Fruit fly (Drosophila melanogaster) whole organism, pupa: ENCODE data around the gene Srp68.
A peak's percentile ranks its signal among the peaks of the same experiment; 100 is the strongest.

Source experiments
- CG10348 ChIP-seq: fragments of 200-800 bp; sonication (Bioruptor generic); IDR thresholded peaks from 2 replicates; pipeline ENCODE4 v1.3.6; 2022; ENCODE audit warnings: missing biosample characterization, missing genetic modification characterization
- CG12605 ChIP-seq: fragments of 200-800 bp; sonication (Bioruptor generic); IDR thresholded peaks from 2 replicates; pipeline ENCODE4 v1.3.6; 2022; ENCODE audit warnings: missing biosample characterization, missing genetic modification characterization
- CG13204 ChIP-seq: fragments of 200-800 bp; sonication (Bioruptor generic); optimal IDR thresholded peaks from 2 replicates; lab custom pipeline; 2018; ENCODE audit warnings: missing biosample characterization, mild to moderate bottlenecking, missing genetic modification characterization, moderate library complexity
- CG14655 ChIP-seq: fragments of 200-800 bp; sonication (Bioruptor generic); optimal IDR thresholded peaks from 3 replicates; lab custom pipeline; 2017; ENCODE audit warnings: mild to moderate bottlenecking, missing biosample characterization, missing genetic modification reagents, missing genetic modification characterization
- CG15710 ChIP-seq: fragments of 200-800 bp; sonication (Bioruptor generic); optimal IDR thresholded peaks from 2 replicates; lab custom pipeline; 2018; ENCODE audit warnings: missing biosample characterization, mild to moderate bottlenecking, missing genetic modification characterization, moderate library complexity
- CG17806 ChIP-seq: fragments of 200-800 bp; sonication (Bioruptor generic); optimal IDR thresholded peaks from 2 replicates; lab custom pipeline; 2018; ENCODE audit warnings: missing biosample characterization, mild to moderate bottlenecking, missing genetic modification characterization, moderate library complexity
- CG32121 ChIP-seq: fragments of 200-800 bp; sonication (Bioruptor generic); IDR thresholded peaks from 2 replicates; pipeline ENCODE4 v1.3.6; 2022; ENCODE audit warnings: missing biosample characterization, missing genetic modification characterization
- CG34367 ChIP-seq: fragments of 200-800 bp; sonication (Bioruptor generic); optimal IDR thresholded peaks from 2 replicates; lab custom pipeline; 2018; ENCODE audit warnings: missing biosample characterization, mild to moderate bottlenecking, missing genetic modification characterization
- CG4496 ChIP-seq: fragments of 200-800 bp; sonication (Bioruptor generic); IDR thresholded peaks from 3 replicates; pipeline ENCODE4 v1.3.6; 2022; ENCODE audit warnings: missing biosample characterization, missing genetic modification characterization
- CG8159 ChIP-seq: fragments of 200-800 bp; sonication (Bioruptor generic); optimal IDR thresholded peaks from 3 replicates; lab custom pipeline; 2018; ENCODE audit warnings: missing biosample characterization, mild to moderate bottlenecking, missing genetic modification characterization, moderate library complexity
- CG8301 ChIP-seq: fragments of 200-800 bp; sonication (Bioruptor generic); optimal IDR thresholded peaks from 2 replicates; lab custom pipeline; 2018; ENCODE audit warnings: missing biosample characterization, mild to moderate bottlenecking, missing genetic modification characterization
- CG9948 ChIP-seq: fragments of 200-800 bp; sonication (Bioruptor generic); optimal IDR thresholded peaks from 2 replicates; lab custom pipeline; 2018; ENCODE audit warnings: missing biosample characterization, mild to moderate bottlenecking, missing genetic modification characterization, moderate library complexity
- D1 ChIP-seq: fragments of 200-800 bp; sonication (Bioruptor generic); optimal IDR thresholded peaks from 2 replicates; lab custom pipeline; 2018; ENCODE audit warnings: missing biosample characterization, mild to moderate bottlenecking, missing genetic modification characterization, moderate library complexity
- EcR ChIP-seq: fragments of 200-800 bp; sonication (Bioruptor generic); optimal IDR thresholded peaks from 3 replicates; lab custom pipeline; 2019; ENCODE audit warnings: missing biosample characterization, missing genetic modification characterization, mild to moderate bottlenecking, moderate library complexity, missing genetic modification reagents
- Ets98B ChIP-seq: fragments of 200-800 bp; sonication (Bioruptor generic); IDR thresholded peaks from 2 replicates; pipeline ENCODE4 v1.3.6; 2022; ENCODE audit warnings: missing biosample characterization, missing genetic modification characterization
- Pif1A ChIP-seq: fragments of 200-800 bp; sonication (Bioruptor generic); optimal IDR thresholded peaks from 3 replicates; lab custom pipeline; 2016; ENCODE audit warnings: missing biosample characterization, missing genetic modification characterization
- Pif1B ChIP-seq: fragments of 200-800 bp; sonication (Bioruptor generic); optimal IDR thresholded peaks from 3 replicates; lab custom pipeline; 2016; ENCODE audit warnings: missing biosample characterization, missing genetic modification characterization
- Snoo ChIP-seq: fragments of 200-800 bp; sonication (Bioruptor generic); optimal IDR thresholded peaks from 3 replicates; lab custom pipeline; 2017; ENCODE audit warnings: missing biosample characterization, mild to moderate bottlenecking, missing genetic modification characterization, inconsistent platforms
- fd96Ca ChIP-seq: fragments of 200-800 bp; sonication (Bioruptor generic); IDR thresholded peaks from 3 replicates; pipeline ENCODE4 v1.3.6; 2022; ENCODE audit warnings: missing biosample characterization, missing genetic modification characterization
- gl ChIP-seq: fragments of 200-800 bp; sonication (Bioruptor generic); optimal IDR thresholded peaks from 2 replicates; lab custom pipeline; 2018; ENCODE audit warnings: missing biosample characterization, mild to moderate bottlenecking, missing genetic modification characterization
- rn ChIP-seq: fragments of 200-800 bp; sonication (Bioruptor generic); IDR thresholded peaks from 2 replicates; pipeline ENCODE4 v1.3.6; 2022; ENCODE audit warnings: missing biosample characterization, missing genetic modification characterization

The Srp68 gene

dm6 chr3L:9011485-9012389 lies 36.9 kb downstream of the Srp68 start:
- TF ChIP-seq CG9948 (tag; lab: Kevin White, UChicago) (no peak), CG14655 (no peak), CG12605 (GFP tag; lab: Robert Waterston, UW) (no peak), CG13204 (no peak), Ets98B (GFP tag; lab: Robert Waterston, UW) (no peak), fd96Ca (GFP tag; lab: Robert Waterston, UW) (no peak), Snoo (tag; lab: Kevin White, UChicago) (no peak), Pif1A (GFP tag; lab: Kevin White, UChicago) (no peak), CG34367 (tag; lab: Kevin White, UChicago) (no peak), CG17806 (no peak), CG4496 (GFP tag; lab: Robert Waterston, UW) (no peak), EcR (no peak), Pif1B (GFP tag; lab: Kevin White, UChicago) (no peak), D1 (tag; lab: Kevin White, UChicago) (no peak), CG32121 (GFP tag; lab: Robert Waterston, UW) (no peak), CG15710 (tag; lab: Kevin White, UChicago) (peak; percentile 1), CG8159 (tag; lab: Kevin White, UChicago) (peak; percentile 37)

DNA sequence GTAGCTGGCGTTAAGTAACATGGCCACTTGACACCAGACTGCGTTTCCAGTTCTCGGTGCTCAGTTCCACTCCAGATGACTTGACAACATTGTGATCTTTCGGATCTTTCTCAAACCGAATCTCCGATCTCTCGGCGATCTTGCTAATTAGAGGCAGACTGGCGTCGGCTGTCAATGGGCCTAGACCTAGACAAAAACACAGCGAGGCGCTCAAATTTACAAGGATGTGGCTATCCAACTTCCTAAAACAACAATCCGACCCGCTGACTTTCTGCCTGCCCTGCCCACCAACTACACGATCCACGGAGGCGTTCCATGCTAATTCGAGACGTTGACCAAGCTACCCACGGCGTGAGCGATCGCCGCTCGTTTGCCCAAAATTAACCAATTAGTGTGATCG lies 38.9 kb downstream of the Srp68 start:
- TF ChIP-seq CG10348 (GFP tag; lab: Robert Waterston, UW) (no peak), EcR (no peak), rn (GFP tag; lab: Robert Waterston, UW) (no peak), Pif1B (GFP tag; lab: Kevin White, UChicago) (no peak), Pif1A (GFP tag; lab: Kevin White, UChicago) (no peak), CG17806 (no peak), CG4496 (GFP tag; lab: Robert Waterston, UW) (no peak), CG15710 (tag; lab: Kevin White, UChicago) (no peak), CG8301 (tag; lab: Kevin White, UChicago) (no peak), CG9948 (tag; lab: Kevin White, UChicago) (no peak), CG14655 (no peak)
- TF ChIP-seq, all 21 proteins: peak for 0

- no peak for TF ChIP-seq Pif1A (GFP tag; lab: Kevin White, UChicago)
- no peak for TF ChIP-seq Snoo (tag; lab: Kevin White, UChicago)
- TF ChIP-seq CG8301 (tag; lab: Kevin White, UChicago): no peak
- TF ChIP-seq CG32121 (GFP tag; lab: Robert Waterston, UW): no peak
- no peak for TF ChIP-seq D1 (tag; lab: Kevin White, UChicago)
- no peak for TF ChIP-seq EcR
- no peak for TF ChIP-seq CG8159 (tag; lab: Kevin White, UChicago)
- no peak for TF ChIP-seq gl (tag; lab: Kevin White, UChicago)
- no peak for TF ChIP-seq Ets98B (GFP tag; lab: Robert Waterston, UW)
- TF ChIP-seq CG13204: no peak
- TF ChIP-seq CG10348 (GFP tag; lab: Robert Waterston, UW): no peak
- no peak for TF ChIP-seq CG15710 (tag; lab: Kevin White, UChicago)
Observed at dm6 chr3L:9017414-9017813, 42.6 kb downstream of the Srp68 start.

- no peak for TF ChIP-seq gl (tag; lab: Kevin White, UChicago)
Observed at dm6 chr3L:9019196-9019662, 44.4 kb downstream of the Srp68 start, which contains the start of gene Doc2. Gene Doc2 (minus strand): TSS chr3L:9019246.

dm6 chr3L:9020436-9021370 lies 45.9 kb downstream of the Srp68 start:
- TF ChIP-seq CG17806: no peak
- TF ChIP-seq Pif1B (GFP tag; lab: Kevin White, UChicago): no peak
- TF ChIP-seq gl (tag; lab: Kevin White, UChicago): no peak
- TF ChIP-seq CG8301 (tag; lab: Kevin White, UChicago): no peak
- no peak for TF ChIP-seq CG15710 (tag; lab: Kevin White, UChicago)
- TF ChIP-seq CG14655: no peak
- TF ChIP-seq CG10348 (GFP tag; lab: Robert Waterston, UW): no peak
- TF ChIP-seq EcR: no peak
- TF ChIP-seq CG32121 (GFP tag; lab: Robert Waterston, UW): no peak
- TF ChIP-seq CG12605 (GFP tag; lab: Robert Waterston, UW): no peak
- no peak for TF ChIP-seq D1 (tag; lab: Kevin White, UChicago)
- TF ChIP-seq CG8159 (tag; lab: Kevin White, UChicago): no peak
- no peak for TF ChIP-seq CG13204
